Fruit fly (Drosophila melanogaster): ENCODE measurements around the gene Gs1.

The Gs1 gene

DNA sequence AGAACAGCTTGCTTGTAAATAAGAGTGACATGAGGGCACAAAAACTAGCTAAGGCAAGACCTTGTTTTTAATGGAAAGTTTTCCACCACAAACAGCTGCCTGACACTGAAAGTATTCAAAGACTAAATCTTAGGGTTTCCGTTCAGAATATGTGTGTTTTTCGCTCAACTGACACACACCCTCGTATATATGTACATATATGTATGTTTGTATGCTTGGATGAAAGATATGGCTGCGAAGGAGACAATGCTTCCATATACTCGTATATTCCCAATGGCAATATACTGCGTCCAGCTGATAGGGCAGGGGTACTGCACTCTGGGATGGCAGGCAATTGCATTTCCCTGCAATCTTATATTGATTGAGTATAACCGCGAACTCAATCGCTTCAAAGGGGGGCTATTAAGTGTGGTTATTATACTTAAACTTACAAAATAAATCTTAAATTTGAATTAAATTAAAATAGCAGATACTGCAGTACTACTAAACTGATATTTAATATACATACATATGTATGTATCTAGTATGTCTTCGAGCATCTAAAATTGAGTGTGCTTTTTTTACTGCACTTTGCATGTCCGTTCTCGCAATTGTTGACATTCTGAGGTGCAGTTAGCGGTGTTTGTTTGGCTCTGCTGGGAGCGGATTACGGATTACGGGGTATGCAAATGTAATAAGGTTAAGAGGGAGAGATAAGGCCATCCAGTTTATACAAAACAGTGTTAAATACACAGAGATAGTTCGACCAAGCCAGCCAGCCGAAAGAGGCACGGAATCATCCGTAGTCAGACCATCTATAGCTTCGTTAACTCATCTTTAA, 2.9 kb downstream of the Gs1 start (continued):
- no peak for TF ChIP-seq fu2 (GFP tag; optimal IDR thresholded peaks at IDR 0.05)
- TF ChIP-seq Ets65A (GFP tag), result peak; percentile 36
- no peak for TF ChIP-seq CG9817 (tag; optimal IDR thresholded peaks at IDR 0.05)
- no peak for TF ChIP-seq CG3726 (GFP tag; IDR thresholded peaks at IDR 0.05)
- no peak for TF ChIP-seq sisA (GFP tag; IDR thresholded peaks at IDR 0.05)
- peak; percentile 14 for TF ChIP-seq HHEX (GFP tag; optimal IDR thresholded peaks at IDR 0.05)
- TF ChIP-seq CG6254 (GFP tag; optimal IDR thresholded peaks at IDR 0.05), result no peak
- TF ChIP-seq CG7372 (GFP tag; IDR thresholded peaks at IDR 0.05), result no peak

DNA sequence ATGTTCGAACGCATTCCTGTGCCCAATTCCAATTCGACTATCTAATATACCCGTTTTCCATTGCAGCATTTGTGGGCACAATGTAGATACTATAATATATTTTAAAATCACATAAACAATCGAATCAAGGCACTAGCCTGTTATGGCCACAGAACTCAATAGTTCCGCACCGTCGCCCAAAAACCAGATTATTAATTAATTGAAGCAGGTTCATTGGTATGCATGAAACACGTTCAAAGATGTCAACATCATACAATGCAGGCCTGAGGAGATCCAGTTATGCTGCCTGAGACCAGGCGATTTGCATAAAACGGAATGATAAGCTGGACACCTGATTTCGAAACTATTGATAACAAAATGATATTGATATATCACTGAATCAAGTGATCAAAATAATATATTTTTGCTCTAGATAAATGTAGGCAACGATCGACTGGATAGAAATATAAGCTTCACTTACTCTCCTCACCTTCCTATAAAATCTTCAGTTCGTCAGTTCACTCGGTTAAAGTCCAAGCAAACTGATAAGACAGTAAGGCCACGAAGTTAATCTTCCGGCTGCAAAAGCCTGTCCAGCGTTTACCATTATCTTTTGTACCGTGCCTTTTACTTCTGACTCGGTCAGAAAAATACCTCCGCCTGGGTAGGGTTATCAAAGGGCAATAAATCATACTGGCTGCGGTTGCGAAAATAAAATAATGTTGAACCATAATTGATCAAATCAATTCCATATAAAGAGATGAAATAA, 3.7 kb downstream of the Gs1 start:
- TF ChIP-seq CG18262 (tag; optimal IDR thresholded peaks at IDR 0.05), result no peak
- TF ChIP-seq CG8478 (optimal IDR thresholded peaks at IDR 0.05), result no peak
- no peak for TF ChIP-seq CG4820 (GFP tag; optimal IDR thresholded peaks at IDR 0.05)
- TF ChIP-seq jing (GFP tag; optimal IDR thresholded peaks at IDR 0.05), result no peak
- TF ChIP-seq CG10654 (GFP tag; optimal IDR thresholded peaks at IDR 0.05), result no peak
- TF ChIP-seq CG1832 (GFP tag; optimal IDR thresholded peaks at IDR 0.05), result no peak
- peak in 1 of 2 experiments; percentile 17 for TF ChIP-seq Hr78 (GFP tag; optimal IDR thresholded peaks at IDR 0.05)
- TF ChIP-seq CG2875 (GFP tag; optimal IDR thresholded peaks at IDR 0.05), result no peak
- no peak for TF ChIP-seq CG15696 (tag; optimal IDR thresholded peaks at IDR 0.05)
- no peak for TF ChIP-seq CG4617 (GFP tag; optimal IDR thresholded peaks at IDR 0.05; ENCODE audit: borderline replicate concordance)
- TF ChIP-seq Eip74EF (GFP tag; optimal IDR thresholded peaks at IDR 0.05), result peak in 1 of 2 experiments; percentile 55
- no peak for TF ChIP-seq da (GFP tag; optimal IDR thresholded peaks at IDR 0.05)
- no peak for TF ChIP-seq Rx (GFP tag; IDR thresholded peaks at IDR 0.05)
- TF ChIP-seq chm (GFP tag; IDR thresholded peaks at IDR 0.05), result no peak
- no peak for TF ChIP-seq CG13424 (tag; optimal IDR thresholded peaks at IDR 0.05)
- no peak for TF ChIP-seq CG2120 (GFP tag; optimal IDR thresholded peaks at IDR 0.05)
- no peak for TF ChIP-seq CG2199 (GFP tag; IDR thresholded peaks at IDR 0.05)
- TF ChIP-seq Med (GFP tag), result peak; percentile 38
- peak; percentile 55 for TF ChIP-seq CG12769 (tag; optimal IDR thresholded peaks at IDR 0.05)
- TF ChIP-seq mirr (GFP tag; optimal IDR thresholded peaks at IDR 0.05), result no peak
- no peak for TF ChIP-seq ash1 (GFP tag; optimal IDR thresholded peaks at IDR 0.05)
- no peak for TF ChIP-seq yki (optimal IDR thresholded peaks at IDR 0.05)
- TF ChIP-seq en (GFP tag; optimal IDR thresholded peaks at IDR 0.05), result no peak
- no peak for TF ChIP-seq sc (optimal IDR thresholded peaks at IDR 0.05)
- TF ChIP-seq sc (GFP tag; optimal IDR thresholded peaks at IDR 0.05), result no peak
- TF ChIP-seq ttk (GFP tag; IDR thresholded peaks at IDR 0.05), result no peak
- TF ChIP-seq CTCF (GFP tag; optimal IDR thresholded peaks at IDR 0.05), result no peak
- no peak for TF ChIP-seq CG6689 (GFP tag; IDR thresholded peaks at IDR 0.05)
- TF ChIP-seq Bdp1 (GFP tag; optimal IDR thresholded peaks at IDR 0.05), result no peak
- no peak for TF ChIP-seq maf-S (GFP tag; optimal IDR thresholded peaks at IDR 0.05)
- TF ChIP-seq HHEX (GFP tag; optimal IDR thresholded peaks at IDR 0.05), result no peak
- TF ChIP-seq Camta (GFP tag; optimal IDR thresholded peaks at IDR 0.05), result no peak
- TF ChIP-seq schlank (tag; optimal IDR thresholded peaks at IDR 0.05), result no peak
- TF ChIP-seq chinmo (GFP tag; IDR thresholded peaks at IDR 0.05; ENCODE audit: partially characterized antibody), result peak; percentile 95; the same call in 3 of the 4 replicates
- no peak for TF ChIP-seq CG18011 (GFP tag; optimal IDR thresholded peaks at IDR 0.05)
- TF ChIP-seq ci (GFP tag; IDR thresholded peaks at IDR 0.05), result no peak
- no peak for TF ChIP-seq ac (GFP tag; optimal IDR thresholded peaks at IDR 0.05)
- no peak for TF ChIP-seq CG17802 (tag; optimal IDR thresholded peaks at IDR 0.05)
- no peak for TF ChIP-seq H15 (GFP tag; IDR thresholded peaks at IDR 0.05)
- TF ChIP-seq NC2β (GFP tag; optimal IDR thresholded peaks at IDR 0.05), result no peak
- TF ChIP-seq wdn (GFP tag; IDR thresholded peaks at IDR 0.05), result no peak

All from whole organism, embryonic.